Fruit fly (Drosophila melanogaster) whole organism, embryonic: ENCODE measurements around the gene CG11454.

Source experiments
- ATbp ChIP-seq: fragments of 200-800 bp; sonication (Bioruptor generic); optimal IDR thresholded peaks from 2 replicates; lab custom pipeline; 2017; ENCODE audit warnings: missing biosample characterization, mild to moderate bottlenecking, missing genetic modification characterization, missing genetic modification reagents
- B-H2 ChIP-seq: fragments of 200-800 bp; sonication (Bioruptor generic); optimal IDR thresholded peaks from 2 replicates; lab custom pipeline; 2018; ENCODE audit warnings: missing biosample characterization, mild to moderate bottlenecking, missing genetic modification characterization
- Blimp-1 ChIP-seq: fragments of 200-800 bp; sonication (Bioruptor generic); optimal IDR thresholded peaks from 3 replicates; lab custom pipeline; 2018; ENCODE audit warnings: missing biosample characterization, missing genetic modification characterization, mild to moderate bottlenecking, moderate library complexity, missing genetic modification reagents
- Bteb2 ChIP-seq: fragments of 200-800 bp; sonication (Bioruptor generic); optimal IDR thresholded peaks from 2 replicates; lab custom pipeline; 2016; ENCODE audit warnings: missing biosample characterization, missing genetic modification characterization
- C15 ChIP-seq: fragments of 200-800 bp; sonication (Bioruptor generic); IDR thresholded peaks from 3 replicates; pipeline ENCODE4 v1.3.6; 2022; ENCODE audit warnings: missing biosample characterization, missing genetic modification characterization
- CG13287 ChIP-seq: fragments of 200-800 bp; sonication (Bioruptor generic); IDR thresholded peaks from 2 replicates; pipeline ENCODE4 v1.3.6; 2022; ENCODE audit warnings: missing biosample characterization, missing genetic modification characterization; ENCODE audit not compliant: partially characterized antibody
- CG14014 ChIP-seq: fragments of 200-800 bp; sonication (Bioruptor generic); IDR thresholded peaks from 2 replicates; pipeline ENCODE4 v1.3.6; 2022; ENCODE audit warnings: missing biosample characterization, missing genetic modification characterization
- CG15514 ChIP-seq: fragments of 200-800 bp; sonication (Bioruptor generic); optimal IDR thresholded peaks from 3 replicates; lab custom pipeline; 2017; ENCODE audit warnings: missing biosample characterization, missing genetic modification characterization, mild to moderate bottlenecking, moderate library complexity, missing genetic modification reagents
- CG16813 ChIP-seq: fragments of 200-800 bp; sonication (Bioruptor generic); IDR thresholded peaks from 3 replicates; pipeline ENCODE4 v1.3.6; 2022; ENCODE audit warnings: missing biosample characterization, missing genetic modification characterization; ENCODE audit not compliant: partially characterized antibody
- CG17361 ChIP-seq: fragments of 200-800 bp; sonication (Bioruptor generic); IDR thresholded peaks from 3 replicates; pipeline ENCODE4 v1.3.6; 2022; ENCODE audit warnings: missing biosample characterization, missing genetic modification characterization
- CG17612 ChIP-seq: fragments of 200-800 bp; sonication (Bioruptor generic); IDR thresholded peaks from 2 replicates; pipeline ENCODE4 v1.3.6; 2022; ENCODE audit warnings: missing biosample characterization, missing genetic modification characterization
- CG17912 ChIP-seq: fragments of 200-800 bp; sonication (Bioruptor generic); optimal IDR thresholded peaks from 2 replicates; lab custom pipeline; 2018; ENCODE audit warnings: missing biosample characterization, mild to moderate bottlenecking, missing genetic modification characterization
- CG2120 ChIP-seq: fragments of 200-800 bp; sonication (Bioruptor generic); optimal IDR thresholded peaks from 3 replicates; lab custom pipeline; 2016; ENCODE audit warnings: missing biosample characterization, missing genetic modification characterization
- CG2712 ChIP-seq: fragments of 200-800 bp; optimal IDR thresholded peaks from 3 replicates; lab custom pipeline; 2019; ENCODE audit warnings: missing biosample characterization, mild to moderate bottlenecking, missing genetic modification characterization, moderate library complexity
- CG2889 ChIP-seq: fragments of 200-800 bp; sonication (Bioruptor generic); IDR thresholded peaks from 3 replicates; pipeline ENCODE4 v1.3.6; 2022; ENCODE audit warnings: missing biosample characterization, missing genetic modification characterization
- CG43689 ChIP-seq: fragments of 200-800 bp; sonication (Bioruptor generic); IDR thresholded peaks from 2 replicates; pipeline ENCODE4 v1.3.6; 2022; ENCODE audit warnings: missing biosample characterization, missing genetic modification characterization
- CG9609 ChIP-seq: fragments of 200-800 bp; sonication (Bioruptor generic); optimal IDR thresholded peaks from 3 replicates; lab custom pipeline; 2016; ENCODE audit warnings: missing biosample characterization, missing genetic modification characterization
- CG9797 ChIP-seq: fragments of 200-800 bp; sonication (Bioruptor generic); optimal IDR thresholded peaks from 3 replicates; lab custom pipeline; 2018; ENCODE audit warnings: missing biosample characterization, mild to moderate bottlenecking, missing genetic modification characterization
- CkIIα-i1 ChIP-seq: fragments of 200-800 bp; sonication (Bioruptor generic); IDR thresholded peaks from 2 replicates; pipeline ENCODE4 v1.3.6; 2022; ENCODE audit warnings: missing biosample characterization, missing genetic modification characterization
- Dek ChIP-seq: fragments of 200-800 bp; sonication (Bioruptor generic); optimal IDR thresholded peaks from 3 replicates; lab custom pipeline; 2019; ENCODE audit warnings: missing biosample characterization, mild to moderate bottlenecking, missing genetic modification characterization, moderate library complexity
- Dip2 ChIP-seq: fragments of 200-800 bp; sonication (Bioruptor generic); IDR thresholded peaks from 2 replicates; pipeline ENCODE4 v1.3.6; 2022; ENCODE audit warnings: missing biosample characterization, missing genetic modification characterization
- Dip3 ChIP-seq: fragments of 200-800 bp; sonication (Bioruptor generic); optimal IDR thresholded peaks from 3 replicates; lab custom pipeline; 2016; ENCODE audit warnings: missing biosample characterization, missing genetic modification characterization
- Dll ChIP-seq: fragments of 200-800 bp; sonication (Bioruptor generic); IDR thresholded peaks from 4 replicates; pipeline ENCODE4 v1.3.6; 2022; ENCODE audit warnings: missing biosample characterization, missing genetic modification characterization; ENCODE audit not compliant: partially characterized antibody
- Doc2 ChIP-seq: fragments of 200-800 bp; sonication (Bioruptor generic); IDR thresholded peaks from 2 replicates; pipeline ENCODE4 v1.3.6; 2022; ENCODE audit warnings: missing biosample characterization, missing genetic modification characterization
- Lhr ChIP-seq: fragments of 200-800 bp; sonication (Bioruptor generic); optimal IDR thresholded peaks from 3 replicates; lab custom pipeline; 2017; ENCODE audit warnings: mild to moderate bottlenecking, missing biosample characterization, missing genetic modification reagents, missing genetic modification characterization
- NC2β ChIP-seq: fragments of 200-800 bp; sonication (Bioruptor generic); optimal IDR thresholded peaks from 2 replicates; lab custom pipeline; 2016; ENCODE audit warnings: missing biosample characterization, missing genetic modification characterization
- NfI ChIP-seq: fragments of 200-800 bp; sonication (Bioruptor generic); optimal IDR thresholded peaks from 3 replicates; lab custom pipeline; 2018; ENCODE audit warnings: missing biosample characterization, mild to moderate bottlenecking, missing genetic modification characterization, moderate library complexity
- Poxn ChIP-seq: fragments of 200-800 bp; sonication (Bioruptor generic); IDR thresholded peaks from 2 replicates; pipeline ENCODE4 v1.3.6; 2022; ENCODE audit warnings: missing biosample characterization, missing genetic modification characterization
- Sry-δ ChIP-seq: fragments of 200-800 bp; sonication (Bioruptor generic); optimal IDR thresholded peaks from 2 replicates; lab custom pipeline; 2016; ENCODE audit warnings: missing biosample characterization, missing genetic modification characterization
- Trl ChIP-seq, 3 experiments: fragments of >200 bp in 2 of 3; fragments of 200-800 bp in 1 of 3; sonication (Bioruptor generic) in 1 of 3; optimal IDR thresholded peaks; 2 replicates in 1 of 3; 3 replicates in 2 of 3; lab custom pipeline; 2016 to 2017; ENCODE audit warnings: missing biosample characterization in 1 of 3, missing genetic modification characterization in 1 of 3
- Vsx1 ChIP-seq: fragments of 200-800 bp; sonication (Bioruptor generic); optimal IDR thresholded peaks from 2 replicates; lab custom pipeline; 2017; ENCODE audit warnings: missing biosample characterization, mild to moderate bottlenecking, missing genetic modification characterization, missing genetic modification reagents
- ase ChIP-seq: fragments of 200-800 bp; sonication (Bioruptor generic); IDR thresholded peaks from 3 replicates; pipeline ENCODE4 v1.3.6; 2022; ENCODE audit warnings: missing biosample characterization, missing genetic modification characterization
- dmrt99B ChIP-seq: fragments of 200-800 bp; sonication (Bioruptor generic); optimal IDR thresholded peaks from 2 replicates; lab custom pipeline; 2018; ENCODE audit warnings: missing biosample characterization, mild to moderate bottlenecking, missing genetic modification characterization, moderate library complexity
- fd3F ChIP-seq: fragments of 200-800 bp; sonication (Bioruptor generic); optimal IDR thresholded peaks from 2 replicates; lab custom pipeline; 2018; ENCODE audit warnings: missing biosample characterization, mild to moderate bottlenecking, missing genetic modification characterization, moderate library complexity
- fd64A ChIP-seq: fragments of 200-800 bp; sonication (Bioruptor generic); optimal IDR thresholded peaks from 3 replicates; lab custom pipeline; 2018; ENCODE audit warnings: missing biosample characterization, mild to moderate bottlenecking, missing genetic modification characterization
- grau ChIP-seq: fragments of 200-800 bp; optimal IDR thresholded peaks from 3 replicates; lab custom pipeline; 2019; ENCODE audit warnings: missing biosample characterization, mild to moderate bottlenecking, missing genetic modification characterization, moderate library complexity
- ham ChIP-seq: fragments of 200-800 bp; sonication (Bioruptor generic); IDR thresholded peaks from 2 replicates; pipeline ENCODE4 v1.3.6; 2022; ENCODE audit warnings: missing biosample characterization, missing genetic modification characterization
- jing ChIP-seq: fragments of 200-800 bp; sonication (Bioruptor generic); optimal IDR thresholded peaks from 2 replicates; lab custom pipeline; 2018; ENCODE audit warnings: missing biosample characterization, mild to moderate bottlenecking, missing genetic modification characterization
- lmd ChIP-seq: fragments of 200-800 bp; sonication (Bioruptor generic); IDR thresholded peaks from 2 replicates; pipeline ENCODE4 v1.3.6; 2022; ENCODE audit warnings: missing biosample characterization, missing genetic modification characterization
- lola ChIP-seq, 3 experiments: fragments of >200 bp in 2 of 3; fragments of 200-800 bp in 1 of 3; sonication (Bioruptor generic) in 1 of 3; optimal IDR thresholded peaks; 2 replicates each; lab custom pipeline; 2017 to 2019; ENCODE audit warnings: missing biosample characterization in 3 of 3, missing genetic modification characterization in 3 of 3, mild to moderate bottlenecking in 1 of 3, moderate library complexity in 1 of 3
- luna ChIP-seq: fragments of 200-800 bp; sonication (Bioruptor generic); optimal IDR thresholded peaks from 2 replicates; lab custom pipeline; 2016; ENCODE audit warnings: missing biosample characterization, missing genetic modification characterization
- onecut ChIP-seq: fragments of 200-800 bp; sonication (Bioruptor generic); IDR thresholded peaks from 2 replicates; pipeline ENCODE4 v1.3.6; 2022; ENCODE audit warnings: missing biosample characterization, missing genetic modification characterization
- pan ChIP-seq, 4 experiments: fragments of >200 bp in 3 of 4; fragments of 200-800 bp in 1 of 4; sonication (Bioruptor generic) in 1 of 4; optimal IDR thresholded peaks in 3 of 4; IDR thresholded peaks in 1 of 4; 2 replicates each; pipeline versions ENCODE4 v1.3.6 to Lab custom; 2017 to 2022; ENCODE audit warnings: missing biosample characterization in 2 of 4, missing genetic modification characterization in 2 of 4, mixed read lengths in 1 of 4
- pros ChIP-seq: fragments of 200-800 bp; sonication (Bioruptor generic); optimal IDR thresholded peaks from 3 replicates; lab custom pipeline; 2019; ENCODE audit warnings: missing biosample characterization, mild to moderate bottlenecking, missing genetic modification characterization, moderate library complexity
- ranshi ChIP-seq: fragments of 200-800 bp; sonication (Bioruptor generic); IDR thresholded peaks from 2 replicates; pipeline ENCODE4 v1.3.6; 2022; ENCODE audit warnings: missing biosample characterization, missing genetic modification characterization
- repo ChIP-seq: fragments of 200-800 bp; sonication (Bioruptor generic); optimal IDR thresholded peaks from 2 replicates; lab custom pipeline; 2016; ENCODE audit warnings: missing biosample characterization, missing genetic modification characterization
- sna ChIP-seq: fragments of 200-800 bp; sonication (Bioruptor generic); IDR thresholded peaks from 2 replicates; pipeline ENCODE4 v1.3.6; 2022; ENCODE audit warnings: missing biosample characterization, missing genetic modification characterization; ENCODE audit not compliant: partially characterized antibody
- sob ChIP-seq: fragments of 200-800 bp; sonication (Bioruptor generic); IDR thresholded peaks from 2 replicates; pipeline ENCODE4 v1.3.6; 2022; ENCODE audit warnings: missing biosample characterization, missing genetic modification characterization
- trem ChIP-seq: fragments of 200-800 bp; optimal IDR thresholded peaks from 3 replicates; lab custom pipeline; 2019; ENCODE audit warnings: missing biosample characterization, mild to moderate bottlenecking, missing genetic modification characterization, moderate library complexity
- vnd ChIP-seq: fragments of 200-800 bp; sonication (Bioruptor generic); IDR thresholded peaks from 3 replicates; pipeline ENCODE4 v1.3.6; 2022; ENCODE audit warnings: missing biosample characterization, missing genetic modification characterization; ENCODE audit not compliant: partially characterized antibody

CG11454 gene

DNA sequence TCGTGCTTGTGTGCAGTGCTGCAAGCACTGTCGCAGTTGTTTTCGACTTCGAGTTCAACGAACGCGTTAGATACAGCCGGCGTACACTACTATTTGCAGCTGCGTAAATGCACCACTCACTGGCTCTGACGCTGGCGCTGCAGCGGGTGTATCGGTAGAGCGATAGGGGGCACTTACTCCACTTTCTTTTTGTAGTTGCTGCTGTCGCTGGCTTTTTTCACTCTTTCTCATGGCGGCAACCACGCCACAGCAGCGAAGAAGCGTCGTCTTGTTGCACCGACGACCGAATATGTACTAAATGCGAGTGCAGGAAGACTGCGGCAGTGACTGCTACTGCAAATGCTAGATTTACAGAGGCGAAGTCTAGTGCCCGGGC lies 21.7 kb upstream of the CG11454 start, which contains the start of gene CG4822 (continued):
- TF ChIP-seq CG16813 (GFP tag; lab: Robert Waterston, UW) (no peak), sob (GFP tag; lab: Robert Waterston, UW) (0 out of 2 replicates have a peak, but pooled peaks have one; percentile 36), onecut (GFP tag; lab: Robert Waterston, UW) (no peak), Lhr (GFP tag; lab: Kevin White, UChicago) (no peak), Dek (tag; lab: Kevin White, UChicago) (no peak), CG17361 (GFP tag; lab: Robert Waterston, UW) (no peak), CG9797 (GFP tag; lab: Kevin White, UChicago) (no peak), CG43689 (GFP tag; lab: Robert Waterston, UW) (no peak), Blimp-1 (GFP tag; lab: Kevin White, UChicago) (peak; percentile 32), Doc2 (GFP tag; lab: Robert Waterston, UW) (no peak), trem (tag; lab: Kevin White, UChicago) (no peak), Dll (GFP tag; lab: Robert Waterston, UW) (no peak), CG2120 (no peak), pros (peak; percentile 18), ham (GFP tag; lab: Robert Waterston, UW) (no peak), ATbp (peak; percentile 31), CkIIα-i1 (GFP tag; lab: Robert Waterston, UW) (no peak), Poxn (no peak), Dip3 (GFP tag; lab: Kevin White, UChicago) (no peak), CG2889 (no peak), repo (GFP tag; lab: Kevin White, UChicago) (no peak), CG2712 (no peak), Bteb2 (no peak), C15 (no peak), luna (GFP tag; lab: Kevin White, UChicago) (no peak), lmd (GFP tag; lab: Robert Waterston, UW) (no peak), dmrt99B (tag; lab: Kevin White, UChicago) (no peak), Trl (optimal IDR thresholded peaks at IDR 0.05; lab: Kevin White, UChicago) (no peak), Trl (GFP tag; optimal IDR thresholded peaks at IDR 0.05; lab: Kevin White, UChicago) (no peak), CG9609 (GFP tag; lab: Kevin White, UChicago) (no peak), ase (GFP tag; lab: Robert Waterston, UW) (0 out of 3 replicates have a peak, but pooled peaks have one; percentile 21), ranshi (GFP tag; lab: Robert Waterston, UW) (no peak), CG17912 (no peak), jing (GFP tag; lab: Kevin White, UChicago) (no peak), fd64A (no peak), NfI (GFP tag; lab: Kevin White, UChicago) (no peak), CG14014 (GFP tag; lab: Robert Waterston, UW) (no peak), pan (optimal IDR thresholded peaks at IDR 0.05; lab: Kevin White, UChicago) (no peak), pan (GFP tag; optimal IDR thresholded peaks at IDR 0.05 in 1 of 2, IDR thresholded peaks at IDR 0.05 in 1 of 2) (no peak), fd3F (GFP tag; lab: Kevin White, UChicago) (no peak), CG13287 (GFP tag; lab: Robert Waterston, UW) (no peak), lola (GFP tag; optimal IDR thresholded peaks at IDR 0.05; lab: Kevin White, UChicago) (no peak), grau (tag; lab: Kevin White, UChicago) (no peak), vnd (no peak), CG15514 (GFP tag; lab: Kevin White, UChicago) (no peak), CG17612 (GFP tag; lab: Robert Waterston, UW) (no peak), NC2β (no peak), Dip2 (no peak), sna (no peak), Sry-δ (GFP tag; lab: Kevin White, UChicago) (no peak), B-H2 (GFP tag; lab: Kevin White, UChicago) (no peak), Vsx1 (GFP tag; lab: Kevin White, UChicago) (no peak)
